Worm (Caenorhabditis elegans) whole organism, L4 larva: ENCODE measurements around the gene Y57G11C.1142.
"Not testable (repeated sequence)": the region's sequence is repeated elsewhere in the genome, so short reads cannot be mapped to it uniquely, and the experiment has no call there.

ENCODE experiments used
- T20F7.1 ChIP-seq: fragments of 200-800 bp; sonication (Bioruptor generic); optimal IDR thresholded peaks from 2 replicates; lab custom pipeline; 2018; ENCODE audit warnings: mild to moderate bottlenecking, missing genetic modification characterization, missing compliant biosample characterization
- Y48G9A.11 ChIP-seq: fragments of 200-800 bp; sonication (Bioruptor generic); IDR thresholded peaks from 2 replicates; pipeline ENCODE4 v1.3.6; 2022; ENCODE audit warnings: missing genetic modification reagents, missing genetic modification characterization, missing compliant biosample characterization
- Y5F2A.4 ChIP-seq: fragments of 200-800 bp; sonication (Bioruptor generic); optimal IDR thresholded peaks from 2 replicates; lab custom pipeline; 2018; ENCODE audit warnings: mild to moderate bottlenecking, missing genetic modification characterization, missing compliant biosample characterization
- ZK337.2 ChIP-seq: fragments of 200-800 bp; sonication (Bioruptor generic); IDR thresholded peaks from 2 replicates; pipeline ENCODE4 v1.3.6; 2022; ENCODE audit warnings: missing genetic modification reagents, missing genetic modification characterization, missing compliant biosample characterization
- aha-1 ChIP-seq: fragments of 150-350 bp; peaks from one replicate; lab custom pipeline; 2014; ENCODE audit warnings: missing biosample characterization, missing genetic modification characterization
- arid-1 ChIP-seq: fragments of 200-800 bp; sonication (Bioruptor generic); conservative IDR thresholded peaks from 2 replicates; pipeline ENCODE4 v1.3.6; 2022; ENCODE audit warnings: missing genetic modification reagents, missing genetic modification characterization, missing compliant biosample characterization
- ceh-28 ChIP-seq: fragments of 150-350 bp; optimal IDR thresholded peaks from 2 replicates; lab custom pipeline; 2014; ENCODE audit warnings: missing biosample characterization, missing genetic modification reagents, missing genetic modification characterization
- ceh-44 ChIP-seq: fragments of 200-800 bp; sonication (Bioruptor generic); IDR thresholded peaks from 2 replicates; pipeline ENCODE4 v1.3.6; 2022; ENCODE audit warnings: missing genetic modification reagents, missing genetic modification characterization, missing compliant biosample characterization
- ces-1 ChIP-seq: fragments of 150-350 bp; sonication (generic microtip); optimal IDR thresholded peaks from 4 replicates; lab custom pipeline; 2014; ENCODE audit warnings: missing biosample characterization, missing genetic modification reagents, missing genetic modification characterization
- ctbp-1 ChIP-seq: fragments of 200-800 bp; sonication (Bioruptor generic); IDR thresholded peaks from 2 replicates; pipeline ENCODE4 v1.3.6; 2022; ENCODE audit warnings: missing genetic modification reagents, missing genetic modification characterization, missing compliant biosample characterization
- daf-16 ChIP-seq, 3 experiments: sonication (generic microtip); optimal IDR thresholded peaks; 2 replicates each; lab custom pipeline; 2016 to 2017; ENCODE audit warnings: missing genetic modification characterization in 3 of 3, missing genetic modification reagents in 3 of 3, mild to moderate bottlenecking in 2 of 3, missing compliant biosample characterization in 2 of 3, missing biosample characterization in 1 of 3, moderate library complexity in 1 of 3
- daf-19 ChIP-seq: fragments of 200-800 bp; sonication (Bioruptor generic); conservative IDR thresholded peaks from 2 replicates; pipeline ENCODE4 v1.3.6; 2022; ENCODE audit warnings: missing genetic modification characterization, missing compliant biosample characterization
- dmd-6 ChIP-seq: fragments of 200-800 bp; sonication (Bioruptor generic); IDR thresholded peaks from 2 replicates; pipeline ENCODE4 v1.3.6; 2022; ENCODE audit warnings: missing genetic modification reagents, missing genetic modification characterization, missing compliant biosample characterization
- dve-1 ChIP-seq: sonication (generic microtip); optimal IDR thresholded peaks from 2 replicates; lab custom pipeline; 2017; ENCODE audit warnings: antibody characterized with exemption, mild to moderate bottlenecking, missing genetic modification characterization, missing compliant biosample characterization; ENCODE audit not compliant: insufficient read depth
- egl-43 ChIP-seq: fragments of 200-800 bp; sonication (Bioruptor generic); IDR thresholded peaks from 2 replicates; pipeline ENCODE4 v1.3.6; 2022; ENCODE audit warnings: missing genetic modification reagents, missing genetic modification characterization, missing compliant biosample characterization
- hif-1 ChIP-seq, 2 experiments: sonication (generic microtip); optimal IDR thresholded peaks; 2 replicates each; lab custom pipeline; 2016 to 2017; ENCODE audit warnings: missing compliant biosample characterization in 2 of 2, missing genetic modification characterization in 2 of 2, missing genetic modification reagents in 2 of 2, missing genotype in 2 of 2, mild to moderate bottlenecking in 1 of 2
- hlh-11 ChIP-seq: fragments of 200-800 bp; sonication (Bioruptor generic); optimal IDR thresholded peaks from 2 replicates; lab custom pipeline; 2018; ENCODE audit warnings: mild to moderate bottlenecking, missing genetic modification characterization, missing compliant biosample characterization
- hlh-30 ChIP-seq: sonication (generic microtip); optimal IDR thresholded peaks from 2 replicates; lab custom pipeline; 2017; ENCODE audit warnings: antibody characterized with exemption, mild to moderate bottlenecking, missing genetic modification characterization, missing compliant biosample characterization; ENCODE audit not compliant: insufficient read depth
- hmg-1.1 ChIP-seq: fragments of 200-800 bp; sonication (Bioruptor generic); IDR thresholded peaks from 2 replicates; pipeline ENCODE4 v1.3.6; 2022; ENCODE audit warnings: missing genetic modification reagents, missing genetic modification characterization, missing compliant biosample characterization
- lin-15B ChIP-seq: fragments of 150-350 bp; sonication (generic microtip); optimal IDR thresholded peaks from 3 replicates; lab custom pipeline; 2014; ENCODE audit warnings: missing biosample characterization, missing genetic modification characterization
- lin-38 ChIP-seq: fragments of 200-800 bp; sonication (Bioruptor generic); IDR thresholded peaks from 2 replicates; pipeline ENCODE4 v1.3.6; 2022; ENCODE audit warnings: missing genetic modification reagents, missing genetic modification characterization, missing compliant biosample characterization
- lsy-2 ChIP-seq, 2 experiments: fragments of 150-350 bp in 1 of 2; sonication (generic microtip) in 1 of 2; optimal IDR thresholded peaks; 2 replicates each; lab custom pipeline; 2014 to 2017; ENCODE audit warnings: missing biosample characterization in 2 of 2, missing genetic modification characterization in 2 of 2
- madf-9 ChIP-seq: fragments of 200-800 bp; sonication (Bioruptor generic); conservative IDR thresholded peaks from 2 replicates; pipeline ENCODE4 v1.3.6; 2022; ENCODE audit warnings: missing genetic modification reagents, missing genetic modification characterization, missing compliant biosample characterization
- mdl-1 ChIP-seq, 2 experiments: fragments of 150-350 bp in 1 of 2; sonication (generic microtip) in 1 of 2; optimal IDR thresholded peaks; 2 replicates each; lab custom pipeline; 2014 to 2017; ENCODE audit warnings: missing biosample characterization in 2 of 2, missing genetic modification characterization in 2 of 2
- mdt-29 ChIP-seq: fragments of 200-800 bp; sonication (Bioruptor generic); IDR thresholded peaks from 2 replicates; pipeline ENCODE4 v1.3.6; 2022; ENCODE audit warnings: missing genetic modification reagents, missing genetic modification characterization, missing compliant biosample characterization
- mep-1 ChIP-seq: fragments of 150-350 bp; sonication (generic microtip); optimal IDR thresholded peaks from 3 replicates; lab custom pipeline; 2014; ENCODE audit warnings: missing biosample characterization, missing genetic modification characterization
- mxl-2 ChIP-seq: fragments of 200-800 bp; sonication (Bioruptor generic); conservative IDR thresholded peaks from 2 replicates; pipeline ENCODE4 v1.3.6; 2022; ENCODE audit warnings: missing genetic modification reagents, missing genetic modification characterization, missing compliant biosample characterization
- mxl-3 ChIP-seq: fragments of 200-800 bp; sonication (Bioruptor generic); optimal IDR thresholded peaks from 2 replicates; lab custom pipeline; 2018; ENCODE audit warnings: mild to moderate bottlenecking, missing genetic modification characterization, missing compliant biosample characterization
- nhr-11 ChIP-seq: fragments of 150-350 bp; optimal IDR thresholded peaks from 2 replicates; lab custom pipeline; 2014; ENCODE audit warnings: missing biosample characterization, missing genetic modification characterization
- nhr-28 ChIP-seq: fragments of 150-350 bp; optimal IDR thresholded peaks from 2 replicates; lab custom pipeline; 2014; ENCODE audit warnings: missing biosample characterization, missing genetic modification characterization
- nhr-48 ChIP-seq: sonication (generic microtip); optimal IDR thresholded peaks from 2 replicates; lab custom pipeline; 2016; ENCODE audit warnings: mild to moderate bottlenecking, missing genetic modification characterization, missing compliant biosample characterization
- pha-4 ChIP-seq, 2 experiments: fragments of 150-350 bp in 1 of 2; fragments of 200-800 bp in 1 of 2; sonication (Bioruptor generic) in 1 of 2; IDR thresholded peaks in 1 of 2; optimal IDR thresholded peaks in 1 of 2; 2 replicates each; pipeline versions ENCODE4 v1.3.6 to Lab custom; 2014 to 2022; ENCODE audit warnings: missing genetic modification characterization in 2 of 2, missing genetic modification reagents in 2 of 2, missing biosample characterization in 1 of 2, missing compliant biosample characterization in 1 of 2
- saeg-2 ChIP-seq: fragments of 200-800 bp; sonication (Bioruptor generic); IDR thresholded peaks from 2 replicates; pipeline ENCODE4 v1.3.6; 2022; ENCODE audit warnings: missing genetic modification reagents, missing genetic modification characterization, missing compliant biosample characterization
- set-16 ChIP-seq: fragments of 200-800 bp; sonication (Bioruptor generic); IDR thresholded peaks from 2 replicates; pipeline ENCODE4 v1.3.6; 2022; ENCODE audit warnings: missing genetic modification reagents, missing genetic modification characterization, missing compliant biosample characterization
- snpc-1.2 ChIP-seq: fragments of 200-800 bp; sonication (Bioruptor generic); IDR thresholded peaks from 2 replicates; pipeline ENCODE4 v1.3.6; 2022; ENCODE audit warnings: missing genetic modification reagents, missing genetic modification characterization, missing compliant biosample characterization
- unc-130 ChIP-seq: sonication (generic microtip); optimal IDR thresholded peaks from 2 replicates; lab custom pipeline; 2016; ENCODE audit warnings: missing genetic modification reagents, missing genetic modification characterization, missing compliant biosample characterization
- unc-62 ChIP-seq, 3 experiments: fragments of 150-350 bp in 1 of 3; sonication (generic microtip); optimal IDR thresholded peaks in 2 of 3; peaks in 1 of 3; 1 replicate in 1 of 3; 2 replicates in 2 of 3; lab custom pipeline; 2014 to 2017; ENCODE audit warnings: missing biosample characterization in 3 of 3, missing genetic modification characterization in 3 of 3, missing genetic modification reagents in 3 of 3, missing genotype in 1 of 3
- vab-7 ChIP-seq: fragments of 200-800 bp; sonication (Bioruptor generic); IDR thresholded peaks from 2 replicates; pipeline ENCODE4 v1.3.6; 2022; ENCODE audit warnings: missing genetic modification reagents, missing genetic modification characterization, missing compliant biosample characterization
- zip-2 ChIP-seq: fragments of 150-350 bp; optimal IDR thresholded peaks from 2 replicates; lab custom pipeline; 2014; ENCODE audit warnings: missing biosample characterization, missing genetic modification characterization

Y57G11C.1142 gene

DNA sequence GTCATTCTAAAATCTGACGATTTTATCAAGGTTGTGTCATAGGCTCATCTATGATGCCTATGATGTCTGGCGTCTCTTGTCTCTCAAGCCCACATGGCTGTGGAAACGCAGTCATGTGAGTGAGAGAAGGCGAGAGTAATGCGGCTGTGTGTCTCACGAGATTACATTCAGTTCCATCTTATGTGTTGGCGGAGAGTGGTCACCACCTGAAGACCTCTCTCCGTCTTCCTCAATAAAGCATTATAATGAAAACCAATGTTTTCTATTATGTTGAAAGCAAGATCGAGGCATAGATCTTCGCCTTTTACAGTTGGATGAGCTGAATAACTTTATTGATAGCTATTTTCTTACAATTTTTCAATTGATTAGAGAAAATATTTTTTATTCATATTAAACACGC lies 39.1 kb upstream of the Y57G11C.1142 start:
- peak; percentile 66 for TF ChIP-seq dmd-6
- peak; percentile 84; the same call in 1 of the 2 replicates for TF ChIP-seq hmg-1.1 (GFP tag; lab: Robert Waterston, UW)
- TF ChIP-seq hif-1 (tag; optimal IDR thresholded peaks at IDR 0.05; lab: Kevin White, UChicago): peak in 1 of 2 experiments; percentile 17
- TF ChIP-seq mdl-1 (tag; optimal IDR thresholded peaks at IDR 0.05; lab: Kevin White, UChicago): peak; percentile 51 to 90
- TF ChIP-seq lsy-2 (tag; optimal IDR thresholded peaks at IDR 0.05; lab: Kevin White, UChicago): peak in 1 of 2 experiments; percentile 40
- TF ChIP-seq hlh-30 (tag; lab: Kevin White, UChicago): peak; percentile 97
- TF ChIP-seq mxl-3 (GFP tag; lab: Kevin White, UChicago): peak; percentile 69
- TF ChIP-seq T20F7.1 (GFP tag; lab: Kevin White, UChicago): peak; percentile 63
- peak; percentile 62 for TF ChIP-seq dve-1 (tag; lab: Kevin White, UChicago)
- peak; percentile 51 for TF ChIP-seq lin-38 (GFP tag; lab: Robert Waterston, UW)
- peak; percentile 39 for TF ChIP-seq nhr-11 (tag; lab: Kevin White, UChicago)
- TF ChIP-seq ctbp-1 (GFP tag; lab: Robert Waterston, UW): 0 out of 2 replicates have a peak, but pooled peaks have one; percentile 18
- peak; percentile 36 for TF ChIP-seq mep-1 (tag; lab: Kevin White, UChicago)
- TF ChIP-seq madf-9 (GFP tag; lab: Robert Waterston, UW): 0 out of 2 replicates have a peak, but pooled peaks have one; percentile 25
- TF ChIP-seq saeg-2 (GFP tag; lab: Robert Waterston, UW): 0 out of 2 replicates have a peak, but pooled peaks have one; percentile 44
- TF ChIP-seq mxl-2 (GFP tag; lab: Robert Waterston, UW): 0 out of 2 replicates have a peak, but pooled peaks have one; percentile 44
- 0 out of 2 replicates have a peak, but pooled peaks have one; percentile 43 for TF ChIP-seq daf-19 (GFP tag; lab: Robert Waterston, UW)
- TF ChIP-seq hlh-11: peak; percentile 80
- peak; percentile 33 for TF ChIP-seq nhr-28 (tag; lab: Kevin White, UChicago)
- peak in 1 of 2 experiments; percentile 96 for TF ChIP-seq unc-62 (GFP tag; optimal IDR thresholded peaks at IDR 0.05 in 1 of 2; lab: Kevin White, UChicago)
- not testable (repeated sequence) for TF ChIP-seq unc-62 (tag; optimal IDR thresholded peaks at IDR 0.05; lab: Kevin White, UChicago)

DNA sequence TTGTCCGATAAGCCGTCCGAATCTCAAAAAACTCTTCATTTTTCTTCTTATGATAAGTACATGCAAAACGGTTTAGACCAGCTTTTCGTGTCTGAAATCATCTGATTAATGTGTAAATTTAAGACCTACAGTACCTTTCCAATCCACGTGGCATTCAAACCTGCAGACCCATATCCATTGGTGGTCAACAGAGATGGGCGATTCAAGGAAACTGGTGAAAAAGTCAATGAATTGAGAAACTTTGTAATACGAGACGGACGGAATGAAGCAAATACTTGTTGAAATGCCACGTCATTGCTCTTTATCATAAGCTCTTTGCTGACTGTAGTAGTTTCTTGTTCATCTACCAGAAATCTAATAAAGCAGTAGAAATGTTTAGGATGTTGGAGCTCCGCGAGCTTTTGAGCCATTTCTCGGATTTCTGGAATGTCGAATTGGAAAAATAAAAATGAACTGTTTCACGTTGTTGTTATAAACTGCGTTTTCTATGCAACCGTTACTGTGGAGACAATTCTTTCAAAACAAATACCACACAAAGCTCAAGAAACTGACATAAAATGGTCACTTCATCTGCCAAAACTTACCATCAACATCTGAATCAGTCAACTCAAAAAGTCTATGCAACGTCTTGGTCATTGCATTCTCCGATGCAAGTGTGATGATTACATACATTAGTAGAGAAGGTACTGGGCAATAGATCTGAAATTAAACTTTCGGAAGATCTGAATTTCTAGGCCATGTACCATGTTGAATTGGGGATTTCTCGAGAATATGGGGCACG lies 38.3 kb upstream of the Y57G11C.1142 start:
- TF ChIP-seq aha-1 (peak; percentile 86), daf-16 (GFP tag; optimal IDR thresholded peaks at IDR 0.05; lab: Kevin White, UChicago) (no peak), daf-16 (tag; optimal IDR thresholded peaks at IDR 0.05; lab: Kevin White, UChicago) (peak; percentile 23), nhr-11 (tag; lab: Kevin White, UChicago) (no peak), ces-1 (no peak), mxl-2 (GFP tag; lab: Robert Waterston, UW) (no peak), ZK337.2 (GFP tag; lab: Robert Waterston, UW) (no peak)

DNA sequence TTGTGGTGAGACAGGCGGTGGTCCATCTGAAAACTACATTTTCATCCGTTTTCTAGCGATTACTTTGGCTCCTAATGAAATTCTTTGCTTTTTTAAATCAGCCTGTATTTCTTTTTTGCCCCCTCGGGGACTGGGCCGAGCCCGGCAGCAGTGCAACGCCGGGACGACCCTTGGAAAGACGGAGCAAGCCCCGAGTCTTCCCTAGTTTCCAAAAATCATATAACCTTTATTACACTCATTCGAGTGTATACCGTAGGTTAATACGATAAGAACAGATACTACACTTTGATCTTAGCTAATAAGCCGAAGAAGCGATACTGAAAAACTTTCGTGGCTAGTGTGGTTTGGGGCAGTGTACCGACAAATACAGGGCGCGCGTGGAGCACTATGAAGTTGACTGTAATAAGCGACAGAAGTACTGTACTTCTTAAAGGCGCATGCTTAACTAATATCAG lies 37.7 kb upstream of the Y57G11C.1142 start:
- peak; percentile 73 for TF ChIP-seq lin-38 (GFP tag; lab: Robert Waterston, UW)
- 0 out of 2 replicates have a peak, but pooled peaks have one; percentile 5 for TF ChIP-seq dmd-6
- peak; percentile 66 for TF ChIP-seq aha-1
- peak; percentile 12 for TF ChIP-seq Y5F2A.4 (GFP tag; lab: Kevin White, UChicago)
- TF ChIP-seq mdt-29: peak; percentile 90
- no peak for TF ChIP-seq daf-16 (GFP tag; optimal IDR thresholded peaks at IDR 0.05; lab: Kevin White, UChicago)
- no peak for TF ChIP-seq daf-16 (tag; optimal IDR thresholded peaks at IDR 0.05; lab: Kevin White, UChicago)
- no peak for TF ChIP-seq zip-2 (tag; lab: Kevin White, UChicago)
- TF ChIP-seq ZK337.2 (GFP tag; lab: Robert Waterston, UW): 0 out of 2 replicates have a peak, but pooled peaks have one; percentile 30
- no peak for TF ChIP-seq nhr-48
- peak; percentile 75 for TF ChIP-seq unc-130
- TF ChIP-seq vab-7: peak; percentile 19; the same call in 1 of the 2 replicates
- TF ChIP-seq arid-1 (GFP tag; lab: Robert Waterston, UW): 0 out of 2 replicates have a peak, but pooled peaks have one; percentile 7
- peak in 1 of 2 experiments; percentile 25 for TF ChIP-seq unc-62 (GFP tag; optimal IDR thresholded peaks at IDR 0.05 in 1 of 2; lab: Kevin White, UChicago)
- no peak for TF ChIP-seq unc-62 (tag; optimal IDR thresholded peaks at IDR 0.05; lab: Kevin White, UChicago)
- TF ChIP-seq set-16 (GFP tag; lab: Robert Waterston, UW): peak; percentile 39; the same call in 1 of the 2 replicates
- no peak for TF ChIP-seq ceh-28
- no peak for TF ChIP-seq lsy-2 (tag; optimal IDR thresholded peaks at IDR 0.05; lab: Kevin White, UChicago)
- peak; percentile 99 for TF ChIP-seq snpc-1.2
- TF ChIP-seq ceh-44 (GFP tag; lab: Robert Waterston, UW): 0 out of 2 replicates have a peak, but pooled peaks have one; percentile 5
- peak; percentile 48 for TF ChIP-seq pha-4 (GFP tag; IDR thresholded peaks at IDR 0.05; lab: Robert Waterston, UW)
- TF ChIP-seq pha-4 (tag; optimal IDR thresholded peaks at IDR 0.05; lab: Kevin White, UChicago): no peak
- TF ChIP-seq Y48G9A.11 (GFP tag; lab: Robert Waterston, UW): peak; percentile 71
- no peak for TF ChIP-seq nhr-11 (tag; lab: Kevin White, UChicago)
- TF ChIP-seq egl-43 (GFP tag; lab: Robert Waterston, UW): peak; percentile 61; the same call in 1 of the 2 replicates
- TF ChIP-seq lin-15B (tag; lab: Kevin White, UChicago): no peak
